Worm (Caenorhabditis elegans) whole organism, mixed stage, embryonic: ENCODE measurements around the gene slc-25A18.2.
A peak's percentile ranks its signal among the peaks of the same experiment; 100 is the strongest.

Source experiments
- M03D4.4 ChIP-seq: sonication (generic microtip); optimal IDR thresholded peaks from 2 replicates; lab custom pipeline; 2017; ENCODE audit warnings: mild to moderate bottlenecking, missing genetic modification characterization, missing compliant biosample characterization
- bed-3 ChIP-seq: fragments of 200-800 bp; sonication (Bioruptor generic); optimal IDR thresholded peaks from 3 replicates; lab custom pipeline; 2018; ENCODE audit warnings: mild to moderate bottlenecking, missing genetic modification characterization, moderate library complexity, missing compliant biosample characterization
- blmp-1 ChIP-seq: fragments of 150-350 bp; optimal IDR thresholded peaks from 2 replicates; lab custom pipeline; 2014; ENCODE audit warnings: missing biosample characterization, missing genetic modification characterization
- ceh-39 ChIP-seq: fragments of 150-350 bp; optimal IDR thresholded peaks from 2 replicates; lab custom pipeline; 2014; ENCODE audit warnings: missing biosample characterization, missing genetic modification characterization
- ceh-43 ChIP-seq: fragments of 200-800 bp; sonication (Bioruptor generic); optimal IDR thresholded peaks from 2 replicates; lab custom pipeline; 2018; ENCODE audit warnings: mild to moderate bottlenecking, missing genetic modification characterization, moderate library complexity, missing compliant biosample characterization
- ceh-83 ChIP-seq: fragments of 200-800 bp; sonication (Bioruptor generic); optimal IDR thresholded peaks from 2 replicates; lab custom pipeline; 2018; ENCODE audit warnings: mild to moderate bottlenecking, missing genetic modification characterization, missing compliant biosample characterization
- ces-1 ChIP-seq: fragments of 150-350 bp; optimal IDR thresholded peaks from 2 replicates; lab custom pipeline; 2014; ENCODE audit warnings: missing biosample characterization, missing genetic modification reagents, missing genetic modification characterization
- cnd-1 ChIP-seq: fragments of 200-800 bp; sonication (Bioruptor generic); optimal IDR thresholded peaks from 2 replicates; lab custom pipeline; 2018; ENCODE audit warnings: mild to moderate bottlenecking, missing genetic modification characterization, missing compliant biosample characterization
- drap-1 ChIP-seq: fragments of 200-800 bp; sonication (Bioruptor generic); optimal IDR thresholded peaks from 3 replicates; lab custom pipeline; 2018; ENCODE audit warnings: mild to moderate bottlenecking, missing genetic modification characterization, missing compliant biosample characterization
- elt-1 ChIP-seq: sonication (generic microtip); optimal IDR thresholded peaks from 2 replicates; lab custom pipeline; 2017; ENCODE audit warnings: missing genetic modification characterization, mild to moderate bottlenecking, missing compliant biosample characterization, antibody characterized with exemption, moderate library complexity, borderline replicate concordance; ENCODE audit not compliant: insufficient read depth
- elt-3 ChIP-seq: fragments of 150-350 bp; optimal IDR thresholded peaks from 2 replicates; lab custom pipeline; 2014; ENCODE audit warnings: missing biosample characterization, missing genetic modification characterization
- flh-1 ChIP-seq: fragments of 200-800 bp; sonication (Bioruptor generic); optimal IDR thresholded peaks from 2 replicates; lab custom pipeline; 2018; ENCODE audit warnings: mild to moderate bottlenecking, missing genetic modification characterization, moderate library complexity, missing compliant biosample characterization
- ham-2 ChIP-seq: fragments of 200-800 bp; sonication (Bioruptor generic); optimal IDR thresholded peaks from 2 replicates; lab custom pipeline; 2018; ENCODE audit warnings: mild to moderate bottlenecking, missing genetic modification characterization, missing compliant biosample characterization
- hlh-1 ChIP-seq: fragments of 150-350 bp; optimal IDR thresholded peaks from 2 replicates; lab custom pipeline; 2014; ENCODE audit warnings: missing biosample characterization, missing genetic modification reagents, missing genetic modification characterization
- lin-13 ChIP-seq: fragments of 150-350 bp; optimal IDR thresholded peaks from 2 replicates; lab custom pipeline; 2014; ENCODE audit warnings: missing biosample characterization, missing genetic modification characterization
- lin-32 ChIP-seq: fragments of 200-800 bp; sonication (Bioruptor generic); optimal IDR thresholded peaks from 2 replicates; lab custom pipeline; 2018; ENCODE audit warnings: mild to moderate bottlenecking, missing genetic modification characterization, missing compliant biosample characterization
- lsy-2 ChIP-seq: fragments of 150-350 bp; optimal IDR thresholded peaks from 2 replicates; lab custom pipeline; 2014; ENCODE audit warnings: missing biosample characterization, missing genetic modification characterization
- mab-5 ChIP-seq: fragments of 150-350 bp; optimal IDR thresholded peaks from 2 replicates; lab custom pipeline; 2014; ENCODE audit warnings: missing biosample characterization, missing genetic modification characterization
- mep-1 ChIP-seq: fragments of 150-350 bp; optimal IDR thresholded peaks from 2 replicates; lab custom pipeline; 2017; ENCODE audit warnings: missing biosample characterization, missing genetic modification reagents, missing genetic modification characterization, inconsistent platforms
- mls-2 ChIP-seq: sonication (generic microtip); optimal IDR thresholded peaks from 2 replicates; lab custom pipeline; 2016; ENCODE audit warnings: mild to moderate bottlenecking, missing genetic modification characterization, moderate library complexity, missing compliant biosample characterization
- nhr-12 ChIP-seq: fragments of 150-350 bp; optimal IDR thresholded peaks from 2 replicates; lab custom pipeline; 2014; ENCODE audit warnings: missing biosample characterization, missing genetic modification characterization
- nhr-2 ChIP-seq: fragments of 150-350 bp; optimal IDR thresholded peaks from 2 replicates; lab custom pipeline; 2014; ENCODE audit warnings: missing biosample characterization, missing genetic modification characterization
- nhr-237 ChIP-seq: fragments of 150-350 bp; optimal IDR thresholded peaks from 2 replicates; lab custom pipeline; 2014; ENCODE audit warnings: missing biosample characterization, missing genetic modification characterization
- nhr-28 ChIP-seq: fragments of 150-350 bp; optimal IDR thresholded peaks from 2 replicates; lab custom pipeline; 2014; ENCODE audit warnings: missing biosample characterization, missing genetic modification characterization
- nhr-76 ChIP-seq: sonication (generic microtip); optimal IDR thresholded peaks from 2 replicates; lab custom pipeline; 2017; ENCODE audit warnings: missing biosample characterization, missing genetic modification characterization
- pha-4 ChIP-seq: fragments of 150-350 bp; optimal IDR thresholded peaks from 2 replicates; lab custom pipeline; 2018; ENCODE audit warnings: missing biosample characterization, missing genetic modification reagents, missing genetic modification characterization
- sem-2 ChIP-seq: fragments of 200-800 bp; sonication (Bioruptor generic); optimal IDR thresholded peaks from 2 replicates; lab custom pipeline; 2018; ENCODE audit warnings: mild to moderate bottlenecking, missing genetic modification characterization, missing compliant biosample characterization
- snpc-4 ChIP-seq: fragments of 150-350 bp; optimal IDR thresholded peaks from 2 replicates; lab custom pipeline; 2014; ENCODE audit warnings: missing biosample characterization, missing genetic modification characterization
- sptf-1 ChIP-seq: sonication (generic microtip); optimal IDR thresholded peaks from 2 replicates; lab custom pipeline; 2017; ENCODE audit warnings: mild to moderate bottlenecking, missing genetic modification characterization, moderate library complexity, missing compliant biosample characterization
- tbx-8 ChIP-seq: fragments of 200-800 bp; sonication (Bioruptor generic); optimal IDR thresholded peaks from 2 replicates; lab custom pipeline; 2018; ENCODE audit warnings: mild to moderate bottlenecking, missing genetic modification characterization, moderate library complexity, missing compliant biosample characterization
- unc-120 ChIP-seq: sonication (generic microtip); optimal IDR thresholded peaks from 2 replicates; lab custom pipeline; 2017; ENCODE audit warnings: missing genetic modification characterization, missing compliant biosample characterization; ENCODE audit not compliant: poor library complexity, severe bottlenecking
- unc-39 ChIP-seq: fragments of 150-350 bp; optimal IDR thresholded peaks from 2 replicates; lab custom pipeline; 2014; ENCODE audit warnings: missing biosample characterization, missing genetic modification characterization
- unc-62 ChIP-seq: fragments of 150-350 bp; optimal IDR thresholded peaks from 2 replicates; lab custom pipeline; 2014; ENCODE audit warnings: missing biosample characterization, missing genetic modification reagents, missing genetic modification characterization
- zip-8 ChIP-seq: fragments of 150-350 bp; optimal IDR thresholded peaks from 2 replicates; lab custom pipeline; 2014; ENCODE audit warnings: missing biosample characterization, missing genetic modification characterization
- ztf-11 ChIP-seq: fragments of 150-350 bp; optimal IDR thresholded peaks from 2 replicates; lab custom pipeline; 2014; ENCODE audit warnings: missing biosample characterization, missing genetic modification characterization

slc-25A18.2 gene

DNA sequence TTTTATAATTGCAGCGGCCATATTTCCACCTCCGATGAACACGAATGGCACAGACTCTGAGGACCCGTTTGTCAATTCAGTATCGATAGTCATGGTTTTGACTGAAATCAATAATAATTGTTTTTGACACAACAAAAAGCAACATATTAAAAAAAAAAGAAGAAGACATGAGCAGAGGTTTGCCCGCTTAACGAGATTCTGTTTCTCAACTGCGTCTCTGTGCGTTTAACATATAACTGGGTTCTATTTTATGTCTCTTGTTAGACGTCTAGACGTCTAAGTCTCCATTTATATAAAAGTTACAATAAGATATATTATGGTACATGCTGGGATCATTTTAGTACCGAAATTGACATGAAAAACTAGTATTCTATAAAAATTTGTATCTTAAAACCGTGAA lies 2.4 kb downstream of the slc-25A18.2 start, which contains the start of gene pycr-4:
Gene pycr-4 (minus strand): TSS at position 101 of the 400 bp plus-strand sequence.
- no peak for TF ChIP-seq flh-1 (GFP tag; lab: Kevin White, UChicago)
- TF ChIP-seq nhr-12, result no peak
- no peak for TF ChIP-seq lsy-2
- TF ChIP-seq sem-2 (GFP tag; lab: Kevin White, UChicago), result no peak
- no peak for TF ChIP-seq nhr-28
- TF ChIP-seq ztf-11 (tag; lab: Kevin White, UChicago), result no peak
- TF ChIP-seq blmp-1, result no peak
- TF ChIP-seq, all 35 proteins: peak for 0

ce11 chrIV:7477697-7478096 lies 2.9 kb downstream of the slc-25A18.2 start:
- no peak for TF ChIP-seq lin-13 (tag; lab: Kevin White, UChicago)
- no peak for TF ChIP-seq sptf-1 (tag; lab: Kevin White, UChicago)
- no peak for TF ChIP-seq pha-4 (tag; lab: Kevin White, UChicago)
- no peak for TF ChIP-seq ztf-11 (tag; lab: Kevin White, UChicago)
- TF ChIP-seq nhr-2 (tag; lab: Kevin White, UChicago), result no peak
- no peak for TF ChIP-seq nhr-12
- no peak for TF ChIP-seq unc-62 (GFP tag; lab: Kevin White, UChicago)
- no peak for TF ChIP-seq mep-1
- TF ChIP-seq zip-8, result no peak
- TF ChIP-seq sem-2 (GFP tag; lab: Kevin White, UChicago), result no peak
- no peak for TF ChIP-seq ceh-43 (GFP tag; lab: Kevin White, UChicago)
- TF ChIP-seq mab-5 (tag; lab: Kevin White, UChicago), result no peak
- TF ChIP-seq flh-1 (GFP tag; lab: Kevin White, UChicago), result no peak
- no peak for TF ChIP-seq bed-3 (GFP tag; lab: Kevin White, UChicago)

DNA sequence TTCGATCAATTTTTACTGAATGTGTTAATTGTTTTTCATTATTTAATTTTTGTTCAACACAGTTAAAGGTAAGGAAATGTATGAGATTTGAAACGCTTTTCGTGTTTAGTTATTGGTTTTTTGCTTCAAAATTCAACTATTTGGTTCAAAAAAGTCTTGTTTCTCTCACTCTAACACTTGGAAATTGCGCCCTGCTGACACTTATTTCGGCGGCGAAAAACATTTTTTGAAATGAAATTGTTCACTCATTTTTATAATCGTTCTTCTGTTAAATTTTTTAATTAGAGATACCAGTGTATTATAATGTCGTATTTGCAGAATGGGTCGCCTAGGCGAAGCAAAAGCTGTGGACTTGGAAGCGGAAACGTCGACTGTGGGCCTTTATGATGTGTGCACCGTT lies 3.3 kb downstream of the slc-25A18.2 start, which contains the start of gene rod-1:
Gene rod-1 (plus strand): TSS at position 319 of the 400 bp plus-strand sequence.
- TF ChIP-seq snpc-4 (tag; lab: Kevin White, UChicago), result no peak
- no peak for TF ChIP-seq ceh-83 (GFP tag; lab: Kevin White, UChicago)
- no peak for TF ChIP-seq ceh-39 (tag; lab: Kevin White, UChicago)
- no peak for TF ChIP-seq bed-3 (GFP tag; lab: Kevin White, UChicago)
- TF ChIP-seq unc-62 (GFP tag; lab: Kevin White, UChicago), result no peak
- TF ChIP-seq unc-39 (tag; lab: Kevin White, UChicago), result no peak
- no peak for TF ChIP-seq sptf-1 (tag; lab: Kevin White, UChicago)
- no peak for TF ChIP-seq nhr-12
- no peak for TF ChIP-seq zip-8

DNA sequence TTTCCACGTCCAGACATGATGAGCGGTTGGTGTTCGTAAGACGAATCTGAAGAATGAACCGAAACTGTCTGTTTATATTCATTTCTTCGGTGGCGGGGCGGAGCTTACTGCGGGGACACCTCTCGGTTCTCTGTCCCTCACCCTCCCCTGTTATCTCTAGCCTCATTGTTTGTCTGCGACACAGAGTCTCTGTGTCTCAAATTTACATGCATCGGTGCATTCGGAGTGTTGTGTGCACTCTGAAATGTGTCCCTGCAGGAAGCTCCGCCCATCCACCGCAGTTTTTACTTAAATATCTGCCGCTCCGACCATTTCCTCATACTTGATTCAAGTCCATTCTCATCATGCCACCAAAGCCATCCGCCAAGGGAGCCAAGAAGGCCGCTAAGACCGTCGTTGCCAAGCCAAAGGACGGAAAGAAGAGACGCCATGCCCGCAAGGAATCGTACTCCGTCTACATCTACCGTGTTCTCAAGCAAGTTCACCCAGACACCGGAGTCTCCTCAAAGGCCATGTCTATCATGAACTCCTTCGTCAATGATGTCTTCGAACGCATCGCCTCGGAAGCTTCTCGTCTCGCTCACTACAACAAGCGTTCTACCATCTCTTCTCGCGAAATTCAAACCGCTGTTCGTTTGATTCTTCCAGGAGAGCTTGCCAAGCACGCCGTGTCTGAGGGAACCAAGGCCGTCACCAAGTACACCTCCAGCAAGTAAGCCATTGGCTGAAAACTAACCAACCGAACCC lies 11.5 kb downstream of the slc-25A18.2 start, which contains the start of the genes his-61 and his-62:
Gene his-61 (minus strand): TSS at position 17 of the 747 bp plus-strand sequence.
Gene his-62 (plus strand): TSS at position 345 of the 747 bp plus-strand sequence.
- TF ChIP-seq cnd-1 (tag; lab: Kevin White, UChicago) (peak; percentile 88), ces-1 (peak; percentile 56), sem-2 (GFP tag; lab: Kevin White, UChicago) (peak; percentile 50), drap-1 (GFP tag; lab: Kevin White, UChicago) (peak; percentile 53), blmp-1 (no peak), elt-3 (tag; lab: Kevin White, UChicago) (no peak), sptf-1 (tag; lab: Kevin White, UChicago) (peak; percentile 75), ceh-39 (tag; lab: Kevin White, UChicago) (peak; percentile 76), lin-32 (GFP tag; lab: Kevin White, UChicago) (no peak), elt-1 (no peak), M03D4.4 (tag; lab: Kevin White, UChicago) (peak; percentile 86), nhr-28 (no peak), lin-13 (tag; lab: Kevin White, UChicago) (peak; percentile 93), hlh-1 (tag; lab: Kevin White, UChicago) (peak; percentile 14), ham-2 (peak; percentile 4), unc-62 (GFP tag; lab: Kevin White, UChicago) (no peak), tbx-8 (GFP tag; lab: Kevin White, UChicago) (no peak), ceh-83 (GFP tag; lab: Kevin White, UChicago) (no peak), unc-39 (tag; lab: Kevin White, UChicago) (peak; percentile 99), mep-1 (peak; percentile 55), ceh-43 (GFP tag; lab: Kevin White, UChicago) (no peak), zip-8 (no peak), nhr-12 (peak; percentile 56), mls-2 (tag; lab: Kevin White, UChicago) (peak; percentile 86), snpc-4 (tag; lab: Kevin White, UChicago) (no peak), ztf-11 (tag; lab: Kevin White, UChicago) (peak; percentile 86), nhr-2 (tag; lab: Kevin White, UChicago) (peak; percentile 41), lsy-2 (peak; percentile 69), bed-3 (GFP tag; lab: Kevin White, UChicago) (no peak), flh-1 (GFP tag; lab: Kevin White, UChicago) (no peak), mab-5 (tag; lab: Kevin White, UChicago) (no peak), nhr-76 (tag; lab: Kevin White, UChicago) (no peak), nhr-237 (tag; lab: Kevin White, UChicago) (no peak), pha-4 (tag; lab: Kevin White, UChicago) (peak; percentile 88), unc-120 (no peak)
